Fruit fly (Drosophila melanogaster) whole organism, embryonic: Measurements from ENCODE around the gene CG3448.

Experiments
- Antp ChIP-seq: fragments of 200-800 bp; sonication (Bioruptor generic); optimal IDR thresholded peaks from 3 replicates; lab custom pipeline; 2016; ENCODE audit warnings: missing biosample characterization, missing genetic modification characterization
- B-H1 ChIP-seq: fragments of 200-800 bp; sonication (Bioruptor generic); IDR thresholded peaks from 3 replicates; pipeline ENCODE4 v1.3.6; 2022; ENCODE audit warnings: missing biosample characterization, missing genetic modification characterization
- CG10274 ChIP-seq: fragments of 200-800 bp; sonication (Bioruptor generic); optimal IDR thresholded peaks from 3 replicates; lab custom pipeline; 2017; ENCODE audit warnings: missing biosample characterization, mild to moderate bottlenecking, missing genetic modification characterization
- CG11560 ChIP-seq: fragments of 200-800 bp; sonication (Bioruptor generic); IDR thresholded peaks from 3 replicates; pipeline ENCODE4 v1.3.6; 2022; ENCODE audit warnings: missing biosample characterization, missing genetic modification characterization
- CG11696 ChIP-seq: fragments of 200-800 bp; sonication (Bioruptor generic); IDR thresholded peaks from 2 replicates; pipeline ENCODE4 v1.3.6; 2022; ENCODE audit warnings: missing biosample characterization, missing genetic modification characterization
- CG14050 ChIP-seq: fragments of 200-800 bp; sonication (Bioruptor generic); IDR thresholded peaks from 3 replicates; pipeline ENCODE4 v1.3.6; 2022; ENCODE audit warnings: missing biosample characterization, missing genetic modification characterization
- CG14667 ChIP-seq: fragments of 200-800 bp; sonication (Bioruptor generic); IDR thresholded peaks from 2 replicates; pipeline ENCODE4 v1.3.6; 2022; ENCODE audit warnings: missing biosample characterization, missing genetic modification characterization
- CG2712 ChIP-seq: fragments of 200-800 bp; optimal IDR thresholded peaks from 3 replicates; lab custom pipeline; 2019; ENCODE audit warnings: missing biosample characterization, mild to moderate bottlenecking, missing genetic modification characterization, moderate library complexity
- CG30403 ChIP-seq: fragments of 200-800 bp; sonication (Bioruptor generic); optimal IDR thresholded peaks from 3 replicates; lab custom pipeline; 2016; ENCODE audit warnings: missing biosample characterization, missing genetic modification characterization
- CG31365 ChIP-seq: fragments of 200-800 bp; sonication (Bioruptor generic); optimal IDR thresholded peaks from 2 replicates; lab custom pipeline; 2018; ENCODE audit warnings: missing biosample characterization, mild to moderate bottlenecking, missing genetic modification characterization
- CG3163 ChIP-seq: fragments of 200-800 bp; sonication (Bioruptor generic); optimal IDR thresholded peaks from 3 replicates; lab custom pipeline; 2016; ENCODE audit warnings: missing biosample characterization, missing genetic modification characterization
- CG32772 ChIP-seq: fragments of 200-800 bp; sonication (Bioruptor generic); IDR thresholded peaks from 2 replicates; pipeline ENCODE4 v1.3.6; 2022; ENCODE audit warnings: missing biosample characterization, missing genetic modification characterization
- CG7357 ChIP-seq: fragments of 200-800 bp; sonication (Bioruptor generic); IDR thresholded peaks from 3 replicates; pipeline ENCODE4 v1.3.6; 2022; ENCODE audit warnings: missing biosample characterization, missing genetic modification characterization
- CHES-1-like ChIP-seq: fragments of 200-800 bp; sonication (Bioruptor generic); optimal IDR thresholded peaks from 2 replicates; lab custom pipeline; 2016; ENCODE audit warnings: missing biosample characterization, missing genetic modification characterization
- Drgx ChIP-seq: fragments of 200-800 bp; sonication (Bioruptor generic); IDR thresholded peaks from 2 replicates; pipeline ENCODE4 v1.3.6; 2022; ENCODE audit warnings: missing biosample characterization, missing genetic modification characterization
- GATAe ChIP-seq: fragments of 200-800 bp; sonication (Bioruptor generic); conservative IDR thresholded peaks from 2 replicates; pipeline ENCODE4 v1.3.6; 2022; ENCODE audit warnings: missing biosample characterization, missing genetic modification characterization
- MESR4 ChIP-seq: fragments of 200-800 bp; sonication (Bioruptor generic); optimal IDR thresholded peaks from 2 replicates; lab custom pipeline; 2018; ENCODE audit warnings: missing biosample characterization, mild to moderate bottlenecking, missing genetic modification characterization, moderate library complexity
- NK7.1 ChIP-seq: fragments of 200-800 bp; sonication (Bioruptor generic); optimal IDR thresholded peaks from 3 replicates; lab custom pipeline; 2016; ENCODE audit warnings: missing biosample characterization, missing genetic modification characterization
- Ptx1 ChIP-seq: fragments of 200-800 bp; sonication (Bioruptor generic); IDR thresholded peaks from 2 replicates; pipeline ENCODE4 v1.3.6; 2022; ENCODE audit warnings: missing biosample characterization, missing genetic modification characterization
- Taf1 ChIP-seq: fragments of 200-800 bp; sonication (Bioruptor generic); IDR thresholded peaks from 2 replicates; pipeline ENCODE4 v1.3.6; 2022; ENCODE audit warnings: missing biosample characterization, missing genetic modification characterization
- abd-A ChIP-seq: fragments of 200-800 bp; sonication (Bioruptor generic); optimal IDR thresholded peaks from 3 replicates; lab custom pipeline; 2019; ENCODE audit warnings: missing biosample characterization, mild to moderate bottlenecking, missing genetic modification characterization, moderate library complexity
- ash1 ChIP-seq: fragments of 200-800 bp; sonication (Bioruptor generic); optimal IDR thresholded peaks from 2 replicates; lab custom pipeline; 2018; ENCODE audit warnings: missing biosample characterization, mild to moderate bottlenecking, missing genetic modification characterization
- bab2 ChIP-seq: fragments of 200-800 bp; sonication (Bioruptor generic); optimal IDR thresholded peaks from 2 replicates; lab custom pipeline; 2016; ENCODE audit warnings: missing biosample characterization, missing genetic modification characterization
- br ChIP-seq: fragments of >200 bp; optimal IDR thresholded peaks from 2 replicates; lab custom pipeline; 2017
- cad ChIP-seq: fragments of >200 bp; optimal IDR thresholded peaks from 2 replicates; lab custom pipeline; 2017; ENCODE audit warnings: missing biosample characterization, missing genetic modification characterization
- cato ChIP-seq: fragments of 200-800 bp; sonication (Bioruptor generic); optimal IDR thresholded peaks from 2 replicates; lab custom pipeline; 2016; ENCODE audit warnings: missing biosample characterization, missing genetic modification characterization, borderline replicate concordance
- chinmo ChIP-seq: fragments of 200-800 bp; sonication (Bioruptor generic); IDR thresholded peaks from 4 replicates; pipeline ENCODE4 v1.3.6; 2022; ENCODE audit warnings: missing biosample characterization, missing genetic modification characterization; ENCODE audit not compliant: partially characterized antibody
- dmrt99B ChIP-seq: fragments of 200-800 bp; sonication (Bioruptor generic); optimal IDR thresholded peaks from 2 replicates; lab custom pipeline; 2018; ENCODE audit warnings: missing biosample characterization, mild to moderate bottlenecking, missing genetic modification characterization, moderate library complexity
- ems ChIP-seq: fragments of 200-800 bp; sonication (Bioruptor generic); optimal IDR thresholded peaks from 3 replicates; lab custom pipeline; 2016; ENCODE audit warnings: missing biosample characterization, missing genetic modification characterization
- eyg ChIP-seq: fragments of 200-800 bp; sonication (Bioruptor generic); optimal IDR thresholded peaks from 3 replicates; lab custom pipeline; 2016; ENCODE audit warnings: missing biosample characterization, missing genetic modification characterization
- fd96Cb ChIP-seq: fragments of 200-800 bp; sonication (Bioruptor generic); optimal IDR thresholded peaks from 2 replicates; lab custom pipeline; 2018; ENCODE audit warnings: missing biosample characterization, mild to moderate bottlenecking, missing genetic modification characterization, moderate library complexity
- gcm2 ChIP-seq: fragments of 200-800 bp; sonication (Bioruptor generic); optimal IDR thresholded peaks from 2 replicates; lab custom pipeline; 2016; ENCODE audit warnings: missing biosample characterization, missing genetic modification characterization
- hb ChIP-seq: fragments of 200-800 bp; sonication (Bioruptor generic); IDR thresholded peaks from 3 replicates; pipeline ENCODE4 v1.3.6; 2022; ENCODE audit warnings: missing biosample characterization, missing genetic modification characterization; ENCODE audit not compliant: partially characterized antibody
- her ChIP-seq: fragments of 200-800 bp; sonication (Bioruptor generic); optimal IDR thresholded peaks from 2 replicates; lab custom pipeline; 2016; ENCODE audit warnings: missing biosample characterization, missing genetic modification characterization
- ind ChIP-seq: fragments of 200-800 bp; sonication (Bioruptor generic); optimal IDR thresholded peaks from 3 replicates; lab custom pipeline; 2016; ENCODE audit warnings: missing biosample characterization, missing genetic modification characterization
- kah ChIP-seq: fragments of 200-800 bp; sonication (Bioruptor generic); optimal IDR thresholded peaks from 2 replicates; lab custom pipeline; 2018; ENCODE audit warnings: missing biosample characterization, mild to moderate bottlenecking, missing genetic modification characterization
- lmd ChIP-seq: fragments of 200-800 bp; sonication (Bioruptor generic); IDR thresholded peaks from 2 replicates; pipeline ENCODE4 v1.3.6; 2022; ENCODE audit warnings: missing biosample characterization, missing genetic modification characterization
- lov ChIP-seq, 2 experiments: fragments of 200-800 bp in 1 of 2; fragments of >200 bp in 1 of 2; sonication (Bioruptor generic) in 1 of 2; IDR thresholded peaks in 1 of 2; optimal IDR thresholded peaks in 1 of 2; 2 replicates in 1 of 2; 3 replicates in 1 of 2; pipeline versions ENCODE4 v1.3.6 to Lab custom; 2017 to 2022; ENCODE audit warnings: missing biosample characterization in 1 of 2, missing genetic modification characterization in 1 of 2
- pan ChIP-seq, 4 experiments: fragments of >200 bp in 3 of 4; fragments of 200-800 bp in 1 of 4; sonication (Bioruptor generic) in 1 of 4; optimal IDR thresholded peaks in 3 of 4; IDR thresholded peaks in 1 of 4; 2 replicates each; pipeline versions ENCODE4 v1.3.6 to Lab custom; 2017 to 2022; ENCODE audit warnings: missing biosample characterization in 2 of 4, missing genetic modification characterization in 2 of 4, mixed read lengths in 1 of 4
- pho ChIP-seq: fragments of 200-800 bp; sonication (Bioruptor generic); optimal IDR thresholded peaks from 2 replicates; lab custom pipeline; 2016; ENCODE audit warnings: missing biosample characterization, missing genetic modification characterization
- psq ChIP-seq: fragments of 200-800 bp; sonication (Bioruptor generic); optimal IDR thresholded peaks from 2 replicates; lab custom pipeline; 2017; ENCODE audit warnings: missing biosample characterization, missing genetic modification characterization
- ro ChIP-seq: fragments of 200-800 bp; sonication (Bioruptor generic); IDR thresholded peaks from 2 replicates; pipeline ENCODE4 v1.3.6; 2022; ENCODE audit warnings: missing biosample characterization, missing genetic modification characterization
- scrt ChIP-seq: fragments of 200-800 bp; sonication (Bioruptor generic); optimal IDR thresholded peaks from 2 replicates; lab custom pipeline; 2018; ENCODE audit warnings: missing biosample characterization, mild to moderate bottlenecking, missing genetic modification characterization, moderate library complexity
- sim ChIP-seq: fragments of 200-800 bp; sonication (Bioruptor generic); IDR thresholded peaks from 2 replicates; pipeline ENCODE4 v1.3.6; 2022; ENCODE audit warnings: missing biosample characterization, missing genetic modification characterization
- sima ChIP-seq: fragments of 200-800 bp; sonication (Bioruptor generic); optimal IDR thresholded peaks from 2 replicates; lab custom pipeline; 2016; ENCODE audit warnings: missing biosample characterization, missing genetic modification characterization
- slbo ChIP-seq: fragments of 200-800 bp; sonication (Bioruptor generic); IDR thresholded peaks from 2 replicates; pipeline ENCODE4 v1.3.6; 2022; ENCODE audit warnings: missing biosample characterization, missing genetic modification characterization
- trem ChIP-seq: fragments of 200-800 bp; optimal IDR thresholded peaks from 3 replicates; lab custom pipeline; 2019; ENCODE audit warnings: missing biosample characterization, mild to moderate bottlenecking, missing genetic modification characterization, moderate library complexity
- twi ChIP-seq: fragments of 200-800 bp; optimal IDR thresholded peaks from 2 replicates; lab custom pipeline; 2019; ENCODE audit warnings: missing biosample characterization, mild to moderate bottlenecking, missing genetic modification characterization, moderate library complexity
- wdn ChIP-seq: fragments of 200-800 bp; sonication (Bioruptor generic); IDR thresholded peaks from 2 replicates; pipeline ENCODE4 v1.3.6; 2022; ENCODE audit warnings: missing biosample characterization, missing genetic modification characterization

Gene CG3448

dm6 chr3L:9422636-9423419, 28.5 kb downstream of the CG3448 start, which contains the start of gene aay (continued):
- TF ChIP-seq lov (optimal IDR thresholded peaks at IDR 0.05; lab: Kevin White, UChicago), result peak; percentile 42
- peak; percentile 98 for TF ChIP-seq lov (GFP tag; IDR thresholded peaks at IDR 0.05; lab: Robert Waterston, UW)
- peak; percentile 97 for TF ChIP-seq CHES-1-like
- TF ChIP-seq scrt (GFP tag; lab: Kevin White, UChicago), result peak; percentile 97
- peak; percentile 97 for TF ChIP-seq gcm2 (GFP tag; lab: Kevin White, UChicago)
- peak; percentile 88 for TF ChIP-seq her (GFP tag; lab: Kevin White, UChicago)
- peak; percentile 100 for TF ChIP-seq dmrt99B (tag; lab: Kevin White, UChicago)
- TF ChIP-seq bab2, result peak; percentile 99
- peak; percentile 98 for TF ChIP-seq CG32772
- TF ChIP-seq Drgx, result peak; percentile 98
- TF ChIP-seq CG3163 (GFP tag; lab: Kevin White, UChicago), result peak; percentile 89
- TF ChIP-seq MESR4 (GFP tag; lab: Kevin White, UChicago), result peak; percentile 87
- peak; percentile 94 for TF ChIP-seq abd-A (tag; lab: Kevin White, UChicago)
- peak; percentile 97 for TF ChIP-seq trem
- TF ChIP-seq ems, result peak; percentile 98
- TF ChIP-seq pho (GFP tag; lab: Kevin White, UChicago), result peak; percentile 98
- TF ChIP-seq pan (optimal IDR thresholded peaks at IDR 0.05; lab: Kevin White, UChicago), result no peak
- TF ChIP-seq pan (GFP tag; optimal IDR thresholded peaks at IDR 0.05 in 1 of 2, IDR thresholded peaks at IDR 0.05 in 1 of 2), result peak in 1 of 2 experiments; percentile 98
- TF ChIP-seq NK7.1 (GFP tag; lab: Kevin White, UChicago), result peak; percentile 97
- TF ChIP-seq hb (GFP tag; lab: Robert Waterston, UW), result no peak
- TF ChIP-seq psq, result peak; percentile 96
- peak; percentile 100 for TF ChIP-seq CG2712
- TF ChIP-seq cad (GFP tag; lab: Kevin White, UChicago), result no peak
- peak; percentile 91 for TF ChIP-seq Taf1 (GFP tag; lab: Robert Waterston, UW)
- peak; percentile 90 for TF ChIP-seq CG31365 (tag; lab: Kevin White, UChicago)
- TF ChIP-seq lmd (GFP tag; lab: Robert Waterston, UW), result peak; percentile 98
- TF ChIP-seq CG10274 (GFP tag; lab: Kevin White, UChicago), result peak; percentile 92
- peak; percentile 91 for TF ChIP-seq Antp (GFP tag; lab: Kevin White, UChicago)
- TF ChIP-seq br (lab: Kevin White, UChicago), result no peak
- peak; percentile 97 for TF ChIP-seq cato (GFP tag; lab: Kevin White, UChicago)
- peak; percentile 93; the same call in 3 of the 4 replicates for TF ChIP-seq chinmo (GFP tag; lab: Robert Waterston, UW)
- TF ChIP-seq B-H1, result peak; percentile 97
- peak; percentile 96 for TF ChIP-seq CG14667 (GFP tag; lab: Robert Waterston, UW)
- TF ChIP-seq twi (tag; lab: Kevin White, UChicago), result peak; percentile 96
- TF ChIP-seq CG30403, result peak; percentile 99
- peak; percentile 99 for TF ChIP-seq ind (GFP tag; lab: Kevin White, UChicago)
- TF ChIP-seq wdn, result peak; percentile 95
- peak; percentile 98 for TF ChIP-seq eyg (GFP tag; lab: Kevin White, UChicago)
- TF ChIP-seq ro (GFP tag; lab: Robert Waterston, UW), result peak; percentile 96
- TF ChIP-seq Ptx1, result peak; percentile 99
- TF ChIP-seq GATAe, result peak; percentile 97
- TF ChIP-seq CG11696 (GFP tag; lab: Robert Waterston, UW), result peak; percentile 94
- peak; percentile 97 for TF ChIP-seq kah
- peak; percentile 91 for TF ChIP-seq CG7357 (GFP tag; lab: Robert Waterston, UW)
- TF ChIP-seq ash1, result peak; percentile 87
- peak; percentile 99 for TF ChIP-seq fd96Cb (tag; lab: Kevin White, UChicago)
- TF ChIP-seq slbo (GFP tag; lab: Robert Waterston, UW), result peak; percentile 99
- TF ChIP-seq sim, result peak; percentile 96
- peak; percentile 97 for TF ChIP-seq CG14050 (GFP tag; lab: Robert Waterston, UW)
- peak; percentile 95 for TF ChIP-seq sima (GFP tag; lab: Kevin White, UChicago)
- TF ChIP-seq CG11560 (tag; lab: Robert Waterston, UW), result peak; percentile 91
